Worm (Caenorhabditis elegans) whole organism, young adult: ENCODE data around the gene nspf-3.
"Not testable (repeated sequence)": the region's sequence is repeated elsewhere in the genome, so short reads cannot be mapped to it uniquely, and the experiment has no call there.

Experiments
- D2030.7 ChIP-seq: fragments of 200-800 bp; sonication (Bioruptor generic); IDR thresholded peaks from 2 replicates; pipeline ENCODE4 v1.3.6; 2022; ENCODE audit warnings: missing genetic modification reagents, missing genetic modification characterization, missing compliant biosample characterization
- F23B12.7 ChIP-seq: sonication (generic microtip); optimal IDR thresholded peaks from 2 replicates; lab custom pipeline; 2017; ENCODE audit warnings: missing genetic modification characterization, mild to moderate bottlenecking, missing compliant biosample characterization, antibody characterized with exemption, moderate library complexity; ENCODE audit not compliant: insufficient read depth
- Y53F4B.3 ChIP-seq: fragments of 200-800 bp; sonication (Bioruptor generic); IDR thresholded peaks from 2 replicates; pipeline ENCODE4 v1.3.6; 2022; ENCODE audit warnings: missing genetic modification reagents, missing genetic modification characterization, missing compliant biosample characterization
- Y67H2A.10 ChIP-seq: fragments of 200-800 bp; sonication (Bioruptor generic); conservative IDR thresholded peaks from 2 replicates; pipeline ENCODE4 v1.3.6; 2022; ENCODE audit warnings: missing genetic modification reagents, missing genetic modification characterization, missing compliant biosample characterization
- akir-1 ChIP-seq: fragments of 200-800 bp; sonication (Bioruptor generic); optimal IDR thresholded peaks from 2 replicates; lab custom pipeline; 2018; ENCODE audit warnings: mild to moderate bottlenecking, missing genetic modification characterization, moderate library complexity, missing compliant biosample characterization
- aptf-3 ChIP-seq: fragments of 200-800 bp; sonication (Bioruptor generic); IDR thresholded peaks from 2 replicates; pipeline ENCODE4 v1.3.6; 2022; ENCODE audit warnings: missing genetic modification characterization, missing compliant biosample characterization
- attf-3 ChIP-seq: fragments of 200-800 bp; sonication (Bioruptor generic); conservative IDR thresholded peaks from 2 replicates; pipeline ENCODE4 v1.3.6; 2022; ENCODE audit warnings: missing genetic modification reagents, missing genetic modification characterization, missing compliant biosample characterization
- attf-6 ChIP-seq: fragments of 200-800 bp; sonication (Bioruptor generic); IDR thresholded peaks from 2 replicates; pipeline ENCODE4 v1.3.6; 2022; ENCODE audit warnings: missing genetic modification reagents, missing genetic modification characterization, missing compliant biosample characterization
- bed-2 ChIP-seq: fragments of 200-800 bp; sonication (Bioruptor generic); IDR thresholded peaks from 2 replicates; pipeline ENCODE4 v1.3.6; 2022; ENCODE audit warnings: missing genetic modification reagents, missing genetic modification characterization, missing compliant biosample characterization
- ceh-40 ChIP-seq: fragments of 200-800 bp; sonication (Bioruptor generic); IDR thresholded peaks from 2 replicates; pipeline ENCODE4 v1.3.6; 2022; ENCODE audit warnings: missing genetic modification characterization, missing compliant biosample characterization
- dpff-1 ChIP-seq: sonication (generic microtip); optimal IDR thresholded peaks from 2 replicates; lab custom pipeline; 2017; ENCODE audit warnings: mild to moderate bottlenecking, missing genetic modification characterization, missing compliant biosample characterization
- egl-44 ChIP-seq: fragments of 200-800 bp; sonication (Bioruptor generic); IDR thresholded peaks from 2 replicates; pipeline ENCODE4 v1.3.6; 2022; ENCODE audit warnings: missing genetic modification reagents, missing genetic modification characterization, missing compliant biosample characterization
- hlh-26 ChIP-seq: fragments of 200-800 bp; sonication (Bioruptor generic); conservative IDR thresholded peaks from 2 replicates; pipeline ENCODE4 v1.3.6; 2022; ENCODE audit warnings: missing genetic modification reagents, missing genetic modification characterization, missing compliant biosample characterization
- hmg-20 ChIP-seq: fragments of 200-800 bp; sonication (Bioruptor generic); IDR thresholded peaks from 2 replicates; pipeline ENCODE4 v1.3.6; 2022; ENCODE audit warnings: missing genetic modification reagents, missing genetic modification characterization, missing compliant biosample characterization
- hrde-1 ChIP-seq: sonication (generic microtip); optimal IDR thresholded peaks from 2 replicates; lab custom pipeline; 2016; ENCODE audit warnings: missing genetic modification characterization, mild to moderate bottlenecking, missing compliant biosample characterization, moderate library complexity, missing genotype, missing genetic modification reagents, borderline replicate concordance
- lag-1 ChIP-seq: fragments of 200-800 bp; sonication (Bioruptor generic); IDR thresholded peaks from 2 replicates; pipeline ENCODE4 v1.3.6; 2022; ENCODE audit warnings: missing genetic modification reagents, missing genetic modification characterization, missing compliant biosample characterization
- let-526 ChIP-seq: fragments of 200-800 bp; sonication (Bioruptor generic); IDR thresholded peaks from 2 replicates; pipeline ENCODE4 v1.3.6; 2022; ENCODE audit warnings: missing genetic modification reagents, missing genetic modification characterization, missing compliant biosample characterization
- let-607 ChIP-seq, 2 experiments: fragments of 200-800 bp in 1 of 2; sonication (Bioruptor generic) in 1 of 2; sonication (generic microtip) in 1 of 2; optimal IDR thresholded peaks; 2 replicates each; lab custom pipeline; 2016 to 2018; ENCODE audit warnings: mild to moderate bottlenecking in 2 of 2, missing compliant biosample characterization in 2 of 2, missing genetic modification characterization in 2 of 2, moderate library complexity in 2 of 2, missing genotype in 1 of 2
- lin-26 ChIP-seq: fragments of 200-800 bp; sonication (Bioruptor generic); IDR thresholded peaks from 2 replicates; pipeline ENCODE4 v1.3.6; 2022; ENCODE audit warnings: missing genetic modification reagents, missing genetic modification characterization, missing compliant biosample characterization
- lin-35 ChIP-seq, 3 experiments: fragments of 150-350 bp in 2 of 3; sonication (generic microtip) in 1 of 3; optimal IDR thresholded peaks; 2 replicates each; lab custom pipeline; 2014 to 2018; ENCODE audit warnings: missing biosample characterization in 3 of 3, missing genetic modification characterization in 3 of 3, missing genetic modification reagents in 3 of 3
- lin-54 ChIP-seq: fragments of 200-800 bp; sonication (Bioruptor generic); optimal IDR thresholded peaks from 2 replicates; lab custom pipeline; 2018; ENCODE audit warnings: mild to moderate bottlenecking, missing genetic modification characterization, missing compliant biosample characterization
- mes-4 ChIP-seq: sonication (generic microtip); optimal IDR thresholded peaks from 2 replicates; lab custom pipeline; 2016; ENCODE audit warnings: missing genotype, missing genetic modification characterization, missing compliant biosample characterization
- nfya-1 ChIP-seq: sonication (generic microtip); optimal IDR thresholded peaks from 2 replicates; lab custom pipeline; 2017; ENCODE audit warnings: antibody characterized with exemption, missing compliant biosample characterization, missing genetic modification characterization, borderline replicate concordance; ENCODE audit not compliant: insufficient read depth
- nhr-120 ChIP-seq: fragments of 200-800 bp; sonication (Bioruptor generic); IDR thresholded peaks from 2 replicates; pipeline ENCODE4 v1.3.6; 2022; ENCODE audit warnings: missing genetic modification characterization, missing compliant biosample characterization
- nhr-90 ChIP-seq: sonication (generic microtip); optimal IDR thresholded peaks from 2 replicates; lab custom pipeline; 2016; ENCODE audit warnings: missing genotype, mild to moderate bottlenecking, missing genetic modification characterization, missing compliant biosample characterization
- rec-8 ChIP-seq, 2 experiments: sonication (generic microtip); optimal IDR thresholded peaks; 2 replicates each; lab custom pipeline; 2016; ENCODE audit warnings: mild to moderate bottlenecking in 2 of 2, missing genetic modification characterization in 2 of 2, missing genetic modification reagents in 2 of 2, missing genotype in 2 of 2, missing biosample characterization in 1 of 2, missing compliant biosample characterization in 1 of 2, moderate library complexity in 1 of 2
- tbp1 ChIP-seq: fragments of 200-800 bp; sonication (Bioruptor generic); optimal IDR thresholded peaks from 2 replicates; lab custom pipeline; 2018; ENCODE audit warnings: mild to moderate bottlenecking, missing genetic modification characterization, missing compliant biosample characterization
- tlf-1 ChIP-seq: fragments of 200-800 bp; sonication (Bioruptor generic); optimal IDR thresholded peaks from 2 replicates; lab custom pipeline; 2018; ENCODE audit warnings: mild to moderate bottlenecking, missing genetic modification characterization, missing compliant biosample characterization
- zim-3 ChIP-seq: sonication (generic microtip); optimal IDR thresholded peaks from 2 replicates; lab custom pipeline; 2017; ENCODE audit warnings: mild to moderate bottlenecking, missing genetic modification characterization, moderate library complexity, missing compliant biosample characterization
- ztf-18 ChIP-seq: sonication (generic microtip); optimal IDR thresholded peaks from 2 replicates; lab custom pipeline; 2016; ENCODE audit warnings: missing genotype, mild to moderate bottlenecking, missing genetic modification characterization, missing compliant biosample characterization
- ztf-28 ChIP-seq: fragments of 200-800 bp; sonication (Bioruptor generic); IDR thresholded peaks from 2 replicates; pipeline ENCODE4 v1.3.6; 2022; ENCODE audit warnings: missing genetic modification reagents, missing genetic modification characterization, missing compliant biosample characterization

The nspf-3 gene

DNA sequence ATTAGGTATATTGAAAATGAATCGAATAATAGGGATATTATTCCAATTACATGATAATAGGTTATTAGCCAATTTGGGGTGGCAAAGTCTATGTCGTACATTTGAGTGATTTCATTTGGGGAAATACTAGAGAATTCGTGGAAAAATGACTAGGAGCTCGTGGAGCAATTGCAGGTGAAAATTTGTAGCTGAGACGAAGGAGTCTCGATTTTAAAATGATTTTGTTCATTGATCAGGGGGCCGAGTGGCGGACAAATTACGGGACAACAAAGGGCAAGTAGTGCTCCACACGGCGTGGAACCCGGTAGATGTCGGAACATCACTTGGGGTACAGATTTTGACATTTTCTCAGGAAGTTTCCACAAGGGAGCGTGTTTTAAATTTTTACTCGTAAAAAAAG is 8.4 kb upstream of the nspf-3 start, which contains the start of gene sri-62:
Gene sri-62 (minus strand): TSS at position 101 of the 400 bp plus-strand sequence.
- no peak for TF ChIP-seq ztf-28
- no peak for TF ChIP-seq nhr-120 (GFP tag; lab: Robert Waterston, UW)
- TF ChIP-seq zim-3 = no peak
- TF ChIP-seq lin-26 = no peak
- no peak for TF ChIP-seq tbp1 (GFP tag; lab: Kevin White, UChicago)
- no peak for TF ChIP-seq dpff-1 (tag; lab: Kevin White, UChicago)
- no peak for TF ChIP-seq hrde-1 (tag; lab: Kevin White, UChicago)
- no peak for TF ChIP-seq D2030.7 (GFP tag; lab: Robert Waterston, UW)
- no peak for TF ChIP-seq Y67H2A.10
- TF ChIP-seq ztf-18 = no peak
- no peak for TF ChIP-seq attf-3
- no peak for TF ChIP-seq ceh-40 (GFP tag; lab: Robert Waterston, UW)
- TF ChIP-seq lin-54 (GFP tag; lab: Kevin White, UChicago) = no peak

ce11 chrII:2695079-2695478 is 5.1 kb upstream of the nspf-3 start:
- TF ChIP-seq lag-1 (GFP tag; lab: Robert Waterston, UW) = no peak
- no peak for TF ChIP-seq attf-6 (GFP tag; lab: Robert Waterston, UW)
- TF ChIP-seq akir-1 (GFP tag; lab: Kevin White, UChicago) = no peak
- no peak for TF ChIP-seq let-607 (tag; optimal IDR thresholded peaks at IDR 0.05; lab: Kevin White, UChicago)
- TF ChIP-seq lin-35 (GFP tag; optimal IDR thresholded peaks at IDR 0.05; lab: Kevin White, UChicago) = no peak
- no peak for TF ChIP-seq F23B12.7 (tag; lab: Kevin White, UChicago)
- no peak for TF ChIP-seq ztf-28
- no peak for TF ChIP-seq aptf-3
- TF ChIP-seq hmg-20 (GFP tag; lab: Robert Waterston, UW) = no peak
- TF ChIP-seq nhr-90 (tag; lab: Kevin White, UChicago) = no peak
- TF ChIP-seq nfya-1 (tag; lab: Kevin White, UChicago) = no peak
- no peak for TF ChIP-seq Y53F4B.3
- no peak for TF ChIP-seq tlf-1

DNA sequence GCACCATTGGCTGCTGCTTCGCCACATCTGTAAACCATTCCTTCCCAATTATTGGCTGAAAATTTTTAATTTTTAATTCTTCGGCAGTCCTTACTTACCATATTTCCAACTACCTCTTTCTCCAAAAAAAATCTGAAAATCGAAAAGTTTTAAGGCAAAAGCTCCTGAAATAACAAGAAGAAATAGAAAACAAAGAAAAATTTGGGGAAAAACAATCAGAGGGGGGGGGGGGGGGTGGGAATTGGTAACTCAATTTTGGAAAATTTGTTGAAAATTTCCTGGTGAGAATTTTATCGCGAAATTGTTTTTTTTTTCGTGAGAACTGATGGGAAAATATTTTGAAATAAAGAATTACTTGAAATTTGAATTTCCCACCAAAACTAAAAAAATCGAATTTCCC is 2.5 kb upstream of the nspf-3 start, which contains the start of gene set-11:
Gene set-11 (minus strand): TSS at position 101 of the 400 bp plus-strand sequence.
- no peak for TF ChIP-seq let-526
- TF ChIP-seq hlh-26 (GFP tag; lab: Robert Waterston, UW) = no peak
- TF ChIP-seq rec-8 (tag; optimal IDR thresholded peaks at IDR 0.05; lab: Kevin White, UChicago) = no peak
- TF ChIP-seq bed-2 (GFP tag; lab: Robert Waterston, UW) = no peak
- no peak for TF ChIP-seq attf-6 (GFP tag; lab: Robert Waterston, UW)

- TF ChIP-seq mes-4; egl-44 (GFP tag; lab: Robert Waterston, UW); aptf-3: not testable (repeated sequence)
Measured at ce11 chrII:2688616-2689015, 1.4 kb downstream of the nspf-3 start, which contains the start of gene nspf-2. Gene nspf-2, plus strand, starts transcription at chrII:2688916.
